Fruit fly (Drosophila melanogaster) whole organism, prepupa: ENCODE data around the gene CG6951.

Experiments
- CG16779 ChIP-seq: fragments of 200-800 bp; sonication (Bioruptor generic); optimal IDR thresholded peaks from 3 replicates; lab custom pipeline; 2017; ENCODE audit warnings: missing biosample characterization, mild to moderate bottlenecking, missing genetic modification characterization
- CG3919 ChIP-seq: fragments of 200-800 bp; sonication (Bioruptor generic); optimal IDR thresholded peaks from 3 replicates; lab custom pipeline; 2016; ENCODE audit warnings: missing biosample characterization, missing genetic modification characterization
- Hr38 ChIP-seq: sonication (Bioruptor generic); optimal IDR thresholded peaks from 2 replicates; lab custom pipeline; 2016; ENCODE audit warnings: missing biosample characterization, missing genetic modification characterization
- pdm3 ChIP-seq: fragments of 200-800 bp; sonication (Bioruptor generic); optimal IDR thresholded peaks from 3 replicates; lab custom pipeline; 2016; ENCODE audit warnings: missing biosample characterization, missing genetic modification characterization

DNA sequence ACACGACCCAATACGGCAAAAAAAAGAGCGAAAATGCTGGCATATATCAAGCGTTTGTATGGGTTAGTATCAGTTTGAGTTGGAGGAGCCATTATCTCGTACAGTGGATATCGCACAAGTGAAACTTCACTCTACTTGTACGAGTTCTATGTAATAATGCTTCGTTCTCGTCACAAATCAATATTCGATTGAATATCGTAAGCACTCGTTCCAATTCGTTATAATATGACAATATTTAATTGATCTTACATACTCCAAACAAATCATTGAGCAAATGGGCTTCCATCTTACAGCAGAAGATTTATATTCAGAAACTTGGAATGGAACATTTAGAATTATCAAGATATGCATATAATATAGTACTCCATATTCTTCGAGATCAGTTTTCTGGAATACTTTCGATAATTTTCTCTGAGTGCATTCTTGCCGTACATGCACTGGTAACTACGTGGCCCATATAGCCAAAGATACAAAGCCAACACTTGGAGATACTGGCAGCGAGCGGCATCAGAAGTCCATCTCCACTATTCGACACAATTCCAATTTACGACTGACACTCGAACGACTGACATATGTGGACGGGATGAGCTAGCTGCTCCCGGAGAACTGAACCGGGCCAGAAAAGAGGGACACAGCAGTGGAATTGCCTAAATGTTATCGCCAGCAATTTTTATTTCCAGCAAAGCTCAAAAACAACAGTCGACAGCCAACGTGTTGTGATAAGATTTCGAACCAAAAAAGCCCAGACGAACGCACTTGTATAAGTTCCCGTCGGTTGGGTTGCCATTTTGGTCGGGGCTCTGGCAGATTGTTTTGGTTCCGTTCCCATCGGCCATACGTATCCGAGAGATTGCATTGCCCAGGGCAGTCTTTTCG, 48.0 kb upstream of the CG6951 start:
- TF ChIP-seq Hr38 (no peak), pdm3 (GFP tag; lab: Kevin White, UChicago) (no peak), CG16779 (tag; lab: Kevin White, UChicago) (no peak), CG3919 (no peak)
